Worm (Caenorhabditis elegans): ENCODE data around the gene emc-6.

emc-6 gene

ce11 chrIV:7663006-7663405 lies 46.5 kb downstream of the emc-6 start:
- TF ChIP-seq tbx-2 (tag; optimal IDR thresholded peaks at IDR 0.05) (peak; percentile 3), mep-1 (tag; optimal IDR thresholded peaks at IDR 0.05) (no peak), lin-14 (GFP tag; optimal IDR thresholded peaks at IDR 0.05) (peak; percentile 79), ceh-90 (tag; optimal IDR thresholded peaks at IDR 0.05) (no peak), nhr-90 (tag; optimal IDR thresholded peaks at IDR 0.05; ENCODE audit: poor library complexity) (no peak), lsy-2 (tag; optimal IDR thresholded peaks at IDR 0.05) (no peak), C04F5.9 (tag; optimal IDR thresholded peaks at IDR 0.05) (no peak), nhr-84 (tag; optimal IDR thresholded peaks at IDR 0.05) (no peak), nhr-71 (tag; optimal IDR thresholded peaks at IDR 0.05) (no peak), jun-1 (tag; optimal IDR thresholded peaks at IDR 0.05) (no peak), mab-9 (GFP tag; IDR thresholded peaks at IDR 0.05) (peak; percentile 6; the same call in 1 of the 2 replicates), swsn-7 (tag; optimal IDR thresholded peaks at IDR 0.05) (peak; percentile 24), elt-2 (tag; optimal IDR thresholded peaks at IDR 0.05) (no peak), rnt-1 (tag; optimal IDR thresholded peaks at IDR 0.05) (peak; percentile 19), ceh-82 (tag; optimal IDR thresholded peaks at IDR 0.05) (peak in 1 of 3 experiments; percentile 19)

ce11 chrIV:7661569-7661968 lies 48.0 kb downstream of the emc-6 start:
- TF ChIP-seq lin-14 (GFP tag; optimal IDR thresholded peaks at IDR 0.05) (peak; percentile 45), efl-3 (GFP tag; optimal IDR thresholded peaks at IDR 0.05) (no peak)

- TF ChIP-seq nhr-12 (tag; optimal IDR thresholded peaks at IDR 0.05) (no peak), unc-98 (GFP tag; IDR thresholded peaks at IDR 0.05) (no peak), hlh-17 (GFP tag; optimal IDR thresholded peaks at IDR 0.05; ENCODE audit: borderline replicate concordance) (no peak), hlh-4 (tag; optimal IDR thresholded peaks at IDR 0.05) (no peak), lin-14 (GFP tag; optimal IDR thresholded peaks at IDR 0.05) (peak; percentile 65), Y116A8C.19 (tag; optimal IDR thresholded peaks at IDR 0.05; ENCODE audit: borderline replicate concordance) (no peak), nhr-19 (GFP tag; conservative IDR thresholded peaks at IDR 0.05) (peak; percentile 21; the same call in 1 of the 2 replicates), pqm-1 (tag; optimal IDR thresholded peaks at IDR 0.05) (no peak), pag-3 (tag; optimal IDR thresholded peaks at IDR 0.05; ENCODE audit: borderline replicate concordance, insufficient read depth) (no peak), nhr-76 (tag; optimal IDR thresholded peaks at IDR 0.05) (no peak), nhr-237 (tag; optimal IDR thresholded peaks at IDR 0.05) (no peak), blmp-1 (tag; optimal IDR thresholded peaks at IDR 0.05) (no peak), egl-27 (tag; optimal IDR thresholded peaks at IDR 0.05) (no peak), pax-3 (tag; optimal IDR thresholded peaks at IDR 0.05) (no peak), lin-13 (GFP tag; optimal IDR thresholded peaks at IDR 0.05) (no peak), unc-30 (tag; optimal IDR thresholded peaks at IDR 0.05) (no peak), dpl-1 (GFP tag; optimal IDR thresholded peaks at IDR 0.05) (no peak), snu-23 (GFP tag; optimal IDR thresholded peaks at IDR 0.05) (peak; percentile 11), aly-2 (tag; optimal IDR thresholded peaks at IDR 0.05) (no peak), fkh-4 (tag; optimal IDR thresholded peaks at IDR 0.05; ENCODE audit: borderline replicate concordance) (peak; percentile 46), nhr-71 (tag; optimal IDR thresholded peaks at IDR 0.05) (peak; percentile 56), elt-3 (tag; optimal IDR thresholded peaks at IDR 0.05) (no peak), lsy-2 (tag; optimal IDR thresholded peaks at IDR 0.05) (peak in 1 of 2 experiments; percentile 13), dsc-1 (tag; optimal IDR thresholded peaks at IDR 0.05) (peak; percentile 91), rnt-1 (tag; optimal IDR thresholded peaks at IDR 0.05) (peak; percentile 80), unc-130 (tag; optimal IDR thresholded peaks at IDR 0.05) (peak; percentile 22)
Observed at ce11 chrIV:7659481-7659880, 50.1 kb downstream of the emc-6 start.
